Worm (Caenorhabditis elegans) whole organism, L4 larva: ENCODE data around the gene ucr-1.

Experiments
- F10B5.3 ChIP-seq: sonication (generic microtip); optimal IDR thresholded peaks from 2 replicates; lab custom pipeline; 2016; ENCODE audit warnings: mild to moderate bottlenecking, missing genetic modification characterization, missing compliant biosample characterization
- F26F4.8 ChIP-seq: fragments of 200-800 bp; sonication (Bioruptor generic); conservative IDR thresholded peaks from 2 replicates; pipeline ENCODE4 v1.3.6; 2022; ENCODE audit warnings: missing genetic modification characterization, missing compliant biosample characterization
- F37D6.2 ChIP-seq: sonication (generic microtip); optimal IDR thresholded peaks from 2 replicates; lab custom pipeline; 2016; ENCODE audit warnings: mild to moderate bottlenecking, missing genetic modification characterization, missing compliant biosample characterization
- F44E2.7 ChIP-seq: fragments of 200-800 bp; sonication (Bioruptor generic); IDR thresholded peaks from 2 replicates; pipeline ENCODE4 v2.1.2; 2022; ENCODE audit warnings: missing genetic modification characterization, missing compliant biosample characterization
- F49E8.2 ChIP-seq: sonication (generic microtip); optimal IDR thresholded peaks from 2 replicates; lab custom pipeline; 2016; ENCODE audit warnings: missing compliant biosample characterization, mild to moderate bottlenecking, missing genetic modification characterization, borderline replicate concordance
- R02D3.7 ChIP-seq: fragments of 150-350 bp; sonication (generic microtip); optimal IDR thresholded peaks from 3 replicates; lab custom pipeline; 2014; ENCODE audit warnings: missing biosample characterization, missing genetic modification characterization
- T26A8.4 ChIP-seq: fragments of 200-800 bp; sonication (Bioruptor generic); IDR thresholded peaks from 2 replicates; pipeline ENCODE4 v1.3.6; 2022; ENCODE audit warnings: missing genetic modification characterization, missing compliant biosample characterization
- Y105C5A.15 ChIP-seq: fragments of 200-800 bp; sonication (Bioruptor generic); IDR thresholded peaks from 2 replicates; pipeline ENCODE4 v1.3.6; 2022; ENCODE audit warnings: missing genetic modification characterization, missing compliant biosample characterization
- Y48G9A.11 ChIP-seq: fragments of 200-800 bp; sonication (Bioruptor generic); IDR thresholded peaks from 2 replicates; pipeline ENCODE4 v1.3.6; 2022; ENCODE audit warnings: missing genetic modification reagents, missing genetic modification characterization, missing compliant biosample characterization
- Y5F2A.4 ChIP-seq: fragments of 200-800 bp; sonication (Bioruptor generic); optimal IDR thresholded peaks from 2 replicates; lab custom pipeline; 2018; ENCODE audit warnings: mild to moderate bottlenecking, missing genetic modification characterization, missing compliant biosample characterization
- Y75B8A.6 ChIP-seq: fragments of 200-800 bp; sonication (Bioruptor generic); IDR thresholded peaks from 2 replicates; pipeline ENCODE4 v1.3.6; 2022; ENCODE audit warnings: missing genetic modification reagents, missing genetic modification characterization, missing compliant biosample characterization
- ZK337.2 ChIP-seq: fragments of 200-800 bp; sonication (Bioruptor generic); IDR thresholded peaks from 2 replicates; pipeline ENCODE4 v1.3.6; 2022; ENCODE audit warnings: missing genetic modification reagents, missing genetic modification characterization, missing compliant biosample characterization
- aha-1 ChIP-seq: fragments of 150-350 bp; peaks from one replicate; lab custom pipeline; 2014; ENCODE audit warnings: missing biosample characterization, missing genetic modification characterization
- ceh-28 ChIP-seq: fragments of 150-350 bp; optimal IDR thresholded peaks from 2 replicates; lab custom pipeline; 2014; ENCODE audit warnings: missing biosample characterization, missing genetic modification reagents, missing genetic modification characterization
- ces-1 ChIP-seq: fragments of 150-350 bp; sonication (generic microtip); optimal IDR thresholded peaks from 4 replicates; lab custom pipeline; 2014; ENCODE audit warnings: missing biosample characterization, missing genetic modification reagents, missing genetic modification characterization
- cey-2 ChIP-seq: sonication (generic microtip); optimal IDR thresholded peaks from 3 replicates; lab custom pipeline; 2017; ENCODE audit warnings: missing genetic modification characterization, mild to moderate bottlenecking, missing compliant biosample characterization, antibody characterized with exemption, borderline replicate concordance; ENCODE audit not compliant: insufficient read depth
- daf-8 ChIP-seq: fragments of 200-800 bp; sonication (Bioruptor generic); IDR thresholded peaks from 2 replicates; pipeline ENCODE4 v1.3.6; 2022; ENCODE audit warnings: missing genetic modification characterization, missing compliant biosample characterization
- dmd-8 ChIP-seq: fragments of 200-800 bp; sonication (Bioruptor generic); IDR thresholded peaks from 2 replicates; pipeline ENCODE4 v1.3.6; 2022; ENCODE audit warnings: missing genetic modification characterization, missing compliant biosample characterization
- egl-27 ChIP-seq: sonication (generic microtip); optimal IDR thresholded peaks from 3 replicates; lab custom pipeline; 2017; ENCODE audit warnings: missing biosample characterization, missing genetic modification reagents, missing genetic modification characterization
- fkh-10 ChIP-seq: fragments of 150-350 bp; optimal IDR thresholded peaks from 2 replicates; lab custom pipeline; 2014; ENCODE audit warnings: missing biosample characterization, missing genetic modification reagents, missing genetic modification characterization
- hlh-30 ChIP-seq: sonication (generic microtip); optimal IDR thresholded peaks from 2 replicates; lab custom pipeline; 2017; ENCODE audit warnings: antibody characterized with exemption, mild to moderate bottlenecking, missing genetic modification characterization, missing compliant biosample characterization; ENCODE audit not compliant: insufficient read depth
- hmg-1.1 ChIP-seq: fragments of 200-800 bp; sonication (Bioruptor generic); IDR thresholded peaks from 2 replicates; pipeline ENCODE4 v1.3.6; 2022; ENCODE audit warnings: missing genetic modification reagents, missing genetic modification characterization, missing compliant biosample characterization
- jun-1 ChIP-seq: fragments of 150-350 bp; optimal IDR thresholded peaks from 2 replicates; lab custom pipeline; 2014; ENCODE audit warnings: missing biosample characterization, missing genetic modification reagents, missing genetic modification characterization
- lin-1 ChIP-seq: fragments of 200-800 bp; sonication (Bioruptor generic); IDR thresholded peaks from 2 replicates; pipeline ENCODE4 v1.3.6; 2022; ENCODE audit warnings: missing genetic modification reagents, missing genetic modification characterization, missing compliant biosample characterization
- lin-29 ChIP-seq: fragments of 200-800 bp; sonication (Bioruptor generic); IDR thresholded peaks from 2 replicates; pipeline ENCODE4 v1.3.6; 2022; ENCODE audit warnings: missing genetic modification reagents, missing genetic modification characterization, missing compliant biosample characterization
- lir-3 ChIP-seq: sonication (generic microtip); optimal IDR thresholded peaks from 2 replicates; lab custom pipeline; 2016; ENCODE audit warnings: mild to moderate bottlenecking, missing genetic modification characterization, missing compliant biosample characterization
- madf-9 ChIP-seq: fragments of 200-800 bp; sonication (Bioruptor generic); conservative IDR thresholded peaks from 2 replicates; pipeline ENCODE4 v1.3.6; 2022; ENCODE audit warnings: missing genetic modification reagents, missing genetic modification characterization, missing compliant biosample characterization
- mdl-1 ChIP-seq, 2 experiments: fragments of 150-350 bp in 1 of 2; sonication (generic microtip) in 1 of 2; optimal IDR thresholded peaks; 2 replicates each; lab custom pipeline; 2014 to 2017; ENCODE audit warnings: missing biosample characterization in 2 of 2, missing genetic modification characterization in 2 of 2
- mdt-29 ChIP-seq: fragments of 200-800 bp; sonication (Bioruptor generic); IDR thresholded peaks from 2 replicates; pipeline ENCODE4 v1.3.6; 2022; ENCODE audit warnings: missing genetic modification reagents, missing genetic modification characterization, missing compliant biosample characterization
- mes-2 ChIP-seq: sonication (generic microtip); optimal IDR thresholded peaks from 2 replicates; lab custom pipeline; 2016; ENCODE audit warnings: missing genotype, mild to moderate bottlenecking, missing genetic modification characterization, missing compliant biosample characterization; ENCODE audit not compliant: poor library complexity, severe bottlenecking
- mxl-2 ChIP-seq: fragments of 200-800 bp; sonication (Bioruptor generic); conservative IDR thresholded peaks from 2 replicates; pipeline ENCODE4 v1.3.6; 2022; ENCODE audit warnings: missing genetic modification reagents, missing genetic modification characterization, missing compliant biosample characterization
- nhr-102 ChIP-seq: sonication (generic microtip); optimal IDR thresholded peaks from 2 replicates; lab custom pipeline; 2016; ENCODE audit warnings: mild to moderate bottlenecking, missing genetic modification characterization, moderate library complexity, missing compliant biosample characterization
- nhr-111 ChIP-seq: fragments of 200-800 bp; sonication (Bioruptor generic); optimal IDR thresholded peaks from 2 replicates; lab custom pipeline; 2018; ENCODE audit warnings: mild to moderate bottlenecking, missing genetic modification characterization, missing compliant biosample characterization
- nhr-25 ChIP-seq: sonication (generic microtip); optimal IDR thresholded peaks from 2 replicates; lab custom pipeline; 2017; ENCODE audit warnings: missing genetic modification characterization, mild to moderate bottlenecking, missing compliant biosample characterization, antibody characterized with exemption, moderate library complexity, borderline replicate concordance; ENCODE audit not compliant: insufficient read depth
- nhr-28 ChIP-seq: fragments of 150-350 bp; optimal IDR thresholded peaks from 2 replicates; lab custom pipeline; 2014; ENCODE audit warnings: missing biosample characterization, missing genetic modification characterization
- nhr-42 ChIP-seq: fragments of 200-800 bp; sonication (Bioruptor generic); IDR thresholded peaks from 2 replicates; pipeline ENCODE4 v1.3.6; 2022; ENCODE audit warnings: missing genetic modification characterization, missing compliant biosample characterization
- nhr-77 ChIP-seq: fragments of 150-350 bp; optimal IDR thresholded peaks from 2 replicates; lab custom pipeline; 2014; ENCODE audit warnings: missing biosample characterization, missing genetic modification characterization
- pqm-1 ChIP-seq: sonication (generic microtip); optimal IDR thresholded peaks from 2 replicates; lab custom pipeline; 2017; ENCODE audit warnings: missing biosample characterization, missing genetic modification characterization
- set-16 ChIP-seq: fragments of 200-800 bp; sonication (Bioruptor generic); IDR thresholded peaks from 2 replicates; pipeline ENCODE4 v1.3.6; 2022; ENCODE audit warnings: missing genetic modification reagents, missing genetic modification characterization, missing compliant biosample characterization
- skn-1 ChIP-seq: fragments of 150-350 bp; optimal IDR thresholded peaks from 2 replicates; lab custom pipeline; 2014; ENCODE audit warnings: missing biosample characterization, missing genetic modification characterization
- snpc-1.2 ChIP-seq: fragments of 200-800 bp; sonication (Bioruptor generic); IDR thresholded peaks from 2 replicates; pipeline ENCODE4 v1.3.6; 2022; ENCODE audit warnings: missing genetic modification reagents, missing genetic modification characterization, missing compliant biosample characterization
- spr-3 ChIP-seq: fragments of 200-800 bp; sonication (Bioruptor generic); optimal IDR thresholded peaks from 2 replicates; lab custom pipeline; 2018; ENCODE audit warnings: mild to moderate bottlenecking, missing genetic modification characterization, missing compliant biosample characterization
- tag-97 ChIP-seq: fragments of 200-800 bp; sonication (Bioruptor generic); IDR thresholded peaks from 2 replicates; pipeline ENCODE4 v1.3.6; 2022; ENCODE audit warnings: missing genetic modification characterization, missing compliant biosample characterization
- tra-1 ChIP-seq: fragments of 200-800 bp; sonication (Bioruptor generic); IDR thresholded peaks from 2 replicates; pipeline ENCODE4 v1.3.6; 2022; ENCODE audit warnings: missing genetic modification reagents, missing genetic modification characterization, missing compliant biosample characterization
- unc-62 ChIP-seq, 3 experiments: fragments of 150-350 bp in 1 of 3; sonication (generic microtip); optimal IDR thresholded peaks in 2 of 3; peaks in 1 of 3; 1 replicate in 1 of 3; 2 replicates in 2 of 3; lab custom pipeline; 2014 to 2017; ENCODE audit warnings: missing biosample characterization in 3 of 3, missing genetic modification characterization in 3 of 3, missing genetic modification reagents in 3 of 3, missing genotype in 1 of 3
- vab-7 ChIP-seq: fragments of 200-800 bp; sonication (Bioruptor generic); IDR thresholded peaks from 2 replicates; pipeline ENCODE4 v1.3.6; 2022; ENCODE audit warnings: missing genetic modification reagents, missing genetic modification characterization, missing compliant biosample characterization
- zfp-2 ChIP-seq: sonication (generic microtip); optimal IDR thresholded peaks from 2 replicates; lab custom pipeline; 2016; ENCODE audit warnings: mild to moderate bottlenecking, missing genetic modification characterization, missing compliant biosample characterization
- zip-11 ChIP-seq: fragments of 200-800 bp; sonication (Bioruptor generic); IDR thresholded peaks from 2 replicates; pipeline ENCODE4 v1.3.6; 2022; ENCODE audit warnings: missing genetic modification characterization, missing compliant biosample characterization
- ztf-11 ChIP-seq: fragments of 150-350 bp; optimal IDR thresholded peaks from 2 replicates; lab custom pipeline; 2014; ENCODE audit warnings: missing biosample characterization, missing genetic modification characterization

Gene ucr-1

DNA sequence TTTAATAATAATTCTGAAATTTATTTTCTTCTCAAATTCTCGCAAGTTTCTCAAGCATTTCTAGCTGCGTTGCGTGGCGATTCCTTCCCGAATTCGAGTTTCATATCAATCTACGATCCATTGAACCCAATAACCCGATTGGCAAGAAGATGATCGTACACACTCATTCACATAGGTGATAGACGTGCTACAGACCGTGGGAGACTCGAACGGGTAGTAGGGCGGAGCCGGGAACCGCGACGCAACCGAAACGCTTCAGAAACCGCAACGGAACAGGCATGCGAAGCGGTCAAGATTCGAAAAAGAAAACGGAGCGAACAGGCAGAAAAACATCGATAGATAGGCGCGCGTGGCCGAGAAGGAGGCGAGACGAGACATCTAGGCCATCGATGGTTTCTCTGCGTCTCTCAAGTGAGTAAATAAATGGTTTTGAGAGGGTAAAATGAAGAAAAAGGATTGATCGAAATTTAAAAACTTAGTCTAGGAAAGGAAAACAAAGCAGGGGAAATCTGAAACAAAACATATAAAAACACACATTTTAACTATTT is 11.6 kb downstream of the ucr-1 start, which contains the start of gene madf-11 (continued):
- no peak for TF ChIP-seq ces-1 (GFP tag; lab: Kevin White, UChicago)
- TF ChIP-seq nhr-28 (tag; lab: Kevin White, UChicago), result peak; percentile 77
- peak; percentile 99 for TF ChIP-seq aha-1
- no peak; the same call in 1 of the 2 replicates for TF ChIP-seq snpc-1.2
- TF ChIP-seq F26F4.8 (GFP tag; lab: Robert Waterston, UW), result no peak
- TF ChIP-seq nhr-102 (tag; lab: Kevin White, UChicago), result no peak
- peak; percentile 42 for TF ChIP-seq ceh-28 (tag; lab: Kevin White, UChicago)
- no peak for TF ChIP-seq skn-1 (tag; lab: Kevin White, UChicago)
- peak; percentile 63 for TF ChIP-seq hlh-30
- TF ChIP-seq set-16 (GFP tag; lab: Robert Waterston, UW), result peak; percentile 60
- TF ChIP-seq jun-1 (tag; lab: Kevin White, UChicago), result peak; percentile 1
- TF ChIP-seq tra-1, result 0 out of 2 replicates have a peak, but pooled peaks have one; percentile 12
- no peak for TF ChIP-seq Y75B8A.6 (GFP tag; lab: Robert Waterston, UW)
- TF ChIP-seq vab-7 (GFP tag; lab: Robert Waterston, UW), result 0 out of 2 replicates have a peak, but pooled peaks have one; percentile 26
- TF ChIP-seq ztf-11, result no peak
- TF ChIP-seq mes-2 (tag; lab: Kevin White, UChicago), result peak; percentile 96
- no peak for TF ChIP-seq F44E2.7 (GFP tag; lab: Robert Waterston, UW)
- peak; percentile 83 for TF ChIP-seq fkh-10
- TF ChIP-seq mdl-1 (tag; optimal IDR thresholded peaks at IDR 0.05; lab: Kevin White, UChicago), result peak in 1 of 2 experiments; percentile 70
- TF ChIP-seq hmg-1.1, result peak; percentile 71
- no peak for TF ChIP-seq spr-3
- TF ChIP-seq F10B5.3 (tag; lab: Kevin White, UChicago), result no peak
- TF ChIP-seq F37D6.2, result no peak
- TF ChIP-seq Y48G9A.11 (GFP tag; lab: Robert Waterston, UW), result no peak
- peak; percentile 37; the same call in 1 of the 2 replicates for TF ChIP-seq T26A8.4 (GFP tag; lab: Robert Waterston, UW)
- no peak for TF ChIP-seq lin-29 (GFP tag; lab: Robert Waterston, UW)
- no peak for TF ChIP-seq lir-3
- no peak for TF ChIP-seq daf-8 (GFP tag; lab: Robert Waterston, UW)
- TF ChIP-seq Y5F2A.4 (GFP tag; lab: Kevin White, UChicago), result no peak
- TF ChIP-seq F49E8.2 (tag; lab: Kevin White, UChicago), result no peak
- TF ChIP-seq pqm-1 (tag; lab: Kevin White, UChicago), result peak; percentile 2
- TF ChIP-seq R02D3.7 (tag; lab: Kevin White, UChicago), result no peak
- no peak for TF ChIP-seq nhr-42 (GFP tag; lab: Robert Waterston, UW)
- 0 out of 2 replicates have a peak, but pooled peaks have one; percentile 44 for TF ChIP-seq madf-9 (GFP tag; lab: Robert Waterston, UW)
- no peak for TF ChIP-seq nhr-111 (GFP tag; lab: Kevin White, UChicago)
- peak; percentile 22; the same call in 1 of the 2 replicates for TF ChIP-seq ZK337.2 (GFP tag; lab: Robert Waterston, UW)
- TF ChIP-seq zip-11 (GFP tag; lab: Robert Waterston, UW), result no peak
- no peak for TF ChIP-seq dmd-8 (GFP tag; lab: Robert Waterston, UW)
- no peak for TF ChIP-seq Y105C5A.15 (GFP tag; lab: Robert Waterston, UW)
- TF ChIP-seq cey-2 (tag; lab: Kevin White, UChicago), result no peak
- TF ChIP-seq mxl-2, result no peak
- no peak for TF ChIP-seq lin-1
- TF ChIP-seq nhr-25 (tag; lab: Kevin White, UChicago), result no peak
- peak in 1 of 2 experiments; percentile 98 for TF ChIP-seq unc-62 (GFP tag; optimal IDR thresholded peaks at IDR 0.05 in 1 of 2; lab: Kevin White, UChicago)
- TF ChIP-seq unc-62 (tag; optimal IDR thresholded peaks at IDR 0.05; lab: Kevin White, UChicago), result no peak
- TF ChIP-seq egl-27, result no peak
- peak; percentile 82 for TF ChIP-seq nhr-77 (tag; lab: Kevin White, UChicago)
- TF ChIP-seq zfp-2 (tag; lab: Kevin White, UChicago), result no peak
- no peak for TF ChIP-seq tag-97 (GFP tag; lab: Robert Waterston, UW)
- TF ChIP-seq mdt-29, result no peak
